Worm (Caenorhabditis elegans): ENCODE data around the gene sec-3.

Gene sec-3

ce11 chrX:3111066-3111465 lies 11.4 kb upstream of the sec-3 start:
- TF ChIP-seq nhr-28 (tag; optimal IDR thresholded peaks at IDR 0.05) (no peak), skn-1 (tag; optimal IDR thresholded peaks at IDR 0.05) (no peak), mml-1 (tag; optimal IDR thresholded peaks at IDR 0.05) (no peak), ceh-9 (tag; optimal IDR thresholded peaks at IDR 0.05) (no peak), fkh-10 (GFP tag; optimal IDR thresholded peaks at IDR 0.05) (peak; percentile 64), ama-1 (optimal IDR thresholded peaks at IDR 0.05) (peak; percentile 47), elt-2 (tag; optimal IDR thresholded peaks at IDR 0.05) (no peak), snpc-4 (tag; optimal IDR thresholded peaks at IDR 0.05) (peak; percentile 8), pqm-1 (tag; optimal IDR thresholded peaks at IDR 0.05) (no peak), lin-15B (tag; optimal IDR thresholded peaks at IDR 0.05) (no peak), eor-1 (tag; optimal IDR thresholded peaks at IDR 0.05) (no peak), nhr-67 (tag; optimal IDR thresholded peaks at IDR 0.05) (no peak), aly-2 (tag; optimal IDR thresholded peaks at IDR 0.05) (no peak), nhr-76 (tag; optimal IDR thresholded peaks at IDR 0.05) (no peak), nfya-1 (tag; optimal IDR thresholded peaks at IDR 0.05; ENCODE audit: insufficient read depth) (peak; percentile 54), elt-3 (tag; optimal IDR thresholded peaks at IDR 0.05) (no peak), nhr-12 (tag; optimal IDR thresholded peaks at IDR 0.05) (no peak), egl-5 (tag; optimal IDR thresholded peaks at IDR 0.05) (no peak), unc-62 (GFP tag; optimal IDR thresholded peaks at IDR 0.05) (no peak), nhr-77 (tag; optimal IDR thresholded peaks at IDR 0.05) (no peak), hmg-11 (tag; optimal IDR thresholded peaks at IDR 0.05) (peak; percentile 33), nhr-43 (tag; optimal IDR thresholded peaks at IDR 0.05; ENCODE audit: poor library complexity, severe bottlenecking) (peak; percentile 19), nhr-11 (tag; optimal IDR thresholded peaks at IDR 0.05) (no peak), lin-39 (tag; optimal IDR thresholded peaks at IDR 0.05) (peak; percentile 4), ztf-11 (tag; optimal IDR thresholded peaks at IDR 0.05) (no peak), ceh-28 (tag; optimal IDR thresholded peaks at IDR 0.05) (no peak)

ce11 chrX:3110576-3110975 lies 10.9 kb upstream of the sec-3 start, which contains the start of gene gpcp-1:
Gene gpcp-1 (minus strand): TSS chrX:3110628.
- TF ChIP-seq unc-62 (GFP tag; optimal IDR thresholded peaks at IDR 0.05) (no peak), pqm-1 (tag; optimal IDR thresholded peaks at IDR 0.05) (peak; percentile 61), nfya-1 (tag; optimal IDR thresholded peaks at IDR 0.05; ENCODE audit: insufficient read depth) (no peak), nhr-25 (tag; optimal IDR thresholded peaks at IDR 0.05) (no peak), R02D3.7 (tag; optimal IDR thresholded peaks at IDR 0.05) (no peak), nhr-76 (tag; optimal IDR thresholded peaks at IDR 0.05) (no peak), elt-2 (tag; optimal IDR thresholded peaks at IDR 0.05) (peak; percentile 91), pha-4 (tag; optimal IDR thresholded peaks at IDR 0.05) (peak; percentile 20), egl-5 (tag; optimal IDR thresholded peaks at IDR 0.05) (no peak), lin-39 (tag; optimal IDR thresholded peaks at IDR 0.05) (no peak)

- TF ChIP-seq nfya-1 (tag; optimal IDR thresholded peaks at IDR 0.05; ENCODE audit: insufficient read depth) (peak; percentile 9), fkh-2 (tag; optimal IDR thresholded peaks at IDR 0.05) (no peak)
These were observed 9.0 kb upstream of the sec-3 start for ce11 chrX:3108603-3109002.

- TF ChIP-seq ceh-9 (tag; optimal IDR thresholded peaks at IDR 0.05) (no peak), ZK546.5 (tag; optimal IDR thresholded peaks at IDR 0.05) (no peak), nhr-67 (tag; optimal IDR thresholded peaks at IDR 0.05) (no peak), ceh-16 (tag; optimal IDR thresholded peaks at IDR 0.05) (no peak), nhr-12 (tag; optimal IDR thresholded peaks at IDR 0.05) (no peak), fkh-2 (tag; optimal IDR thresholded peaks at IDR 0.05) (no peak), aly-2 (tag; optimal IDR thresholded peaks at IDR 0.05) (no peak), ztf-11 (tag; optimal IDR thresholded peaks at IDR 0.05) (no peak), ceh-82 (tag; optimal IDR thresholded peaks at IDR 0.05) (no peak), sea-2 (GFP tag; optimal IDR thresholded peaks at IDR 0.05) (no peak), nhr-77 (tag; optimal IDR thresholded peaks at IDR 0.05) (no peak), pqm-1 (tag; optimal IDR thresholded peaks at IDR 0.05) (peak; percentile 11), snpc-4 (tag; optimal IDR thresholded peaks at IDR 0.05) (peak; percentile 78), nhr-28 (tag; optimal IDR thresholded peaks at IDR 0.05) (no peak), ama-1 (optimal IDR thresholded peaks at IDR 0.05) (peak; percentile 33), elt-2 (tag; optimal IDR thresholded peaks at IDR 0.05) (peak; percentile 50), pha-4 (tag; optimal IDR thresholded peaks at IDR 0.05) (peak; percentile 87), elt-1 (tag; optimal IDR thresholded peaks at IDR 0.05) (no peak), eor-1 (tag; optimal IDR thresholded peaks at IDR 0.05) (no peak), lin-15B (tag; optimal IDR thresholded peaks at IDR 0.05) (peak; percentile 47), nfya-1 (tag; optimal IDR thresholded peaks at IDR 0.05; ENCODE audit: insufficient read depth) (peak; percentile 73), egl-5 (tag; optimal IDR thresholded peaks at IDR 0.05) (peak; percentile 73), ztf-4 (tag; optimal IDR thresholded peaks at IDR 0.05) (no peak), skn-1 (tag; optimal IDR thresholded peaks at IDR 0.05) (peak; percentile 4), nhr-23 (tag; optimal IDR thresholded peaks at IDR 0.05) (peak; percentile 54), ceh-28 (tag; optimal IDR thresholded peaks at IDR 0.05) (no peak), fkh-10 (GFP tag; optimal IDR thresholded peaks at IDR 0.05) (no peak), lin-39 (tag; optimal IDR thresholded peaks at IDR 0.05) (peak; percentile 77), R02D3.7 (tag; optimal IDR thresholded peaks at IDR 0.05) (no peak), mdl-1 (tag; optimal IDR thresholded peaks at IDR 0.05) (no peak), nhr-237 (tag; optimal IDR thresholded peaks at IDR 0.05) (no peak), tbx-2 (tag; optimal IDR thresholded peaks at IDR 0.05) (no peak), hmg-11 (tag; optimal IDR thresholded peaks at IDR 0.05) (peak; percentile 65), nhr-11 (tag; optimal IDR thresholded peaks at IDR 0.05) (no peak), unc-62 (GFP tag; optimal IDR thresholded peaks at IDR 0.05) (no peak), nhr-43 (tag; optimal IDR thresholded peaks at IDR 0.05; ENCODE audit: poor library complexity, severe bottlenecking) (peak; percentile 46), fos-1 (tag; optimal IDR thresholded peaks at IDR 0.05) (no peak), nhr-25 (tag; optimal IDR thresholded peaks at IDR 0.05) (peak; percentile 81), unc-39 (tag; optimal IDR thresholded peaks at IDR 0.05) (no peak)
These were observed 6.5 kb upstream of the sec-3 start, which contains the start of gene K10B3.5 for ce11 chrX:3106137-3106536. Gene K10B3.5 (minus strand): TSS chrX:3106479.

All from whole organism, L3 larva.